Fruit fly (Drosophila melanogaster): ENCODE measurements around the gene CG3819.
A peak's percentile ranks its signal among the peaks of the same experiment; 100 is the strongest.

CG3819 gene

DNA sequence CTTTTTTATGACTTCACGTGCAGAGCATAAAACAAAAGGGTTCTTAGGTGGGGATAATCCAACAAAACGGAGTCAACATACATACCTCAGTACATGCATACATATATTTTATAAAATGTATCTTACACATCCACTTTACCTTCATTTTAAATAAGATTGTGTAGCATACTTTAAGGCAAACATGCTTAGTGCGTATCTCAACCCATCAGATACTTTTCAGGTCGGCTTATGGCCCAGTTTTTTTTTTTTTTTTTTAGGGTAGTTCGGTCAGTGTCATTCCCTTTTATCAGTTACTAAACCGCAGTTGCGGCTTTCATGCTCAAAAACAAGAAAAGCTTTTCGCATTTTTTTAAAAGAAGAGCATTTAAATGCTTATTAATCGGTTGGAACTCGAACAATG, 29.9 kb downstream of the CG3819 start, which contains the start of gene NijB:
NijB (plus strand) TSS at position 398 of the 400 bp plus-strand sequence.
- no peak for TF ChIP-seq CG5204 (GFP tag; optimal IDR thresholded peaks at IDR 0.05)
- no peak for TF ChIP-seq CG7101 (tag; optimal IDR thresholded peaks at IDR 0.05)
- no peak for TF ChIP-seq CG11617 (GFP tag; optimal IDR thresholded peaks at IDR 0.05)
- no peak for TF ChIP-seq Crg-1 (GFP tag; optimal IDR thresholded peaks at IDR 0.05)
- TF ChIP-seq kay (GFP tag; ENCODE audit: borderline replicate concordance), result no peak
- no peak for TF ChIP-seq tj (GFP tag; optimal IDR thresholded peaks at IDR 0.05)
- TF ChIP-seq pad (GFP tag; optimal IDR thresholded peaks at IDR 0.05), result no peak
- no peak for TF ChIP-seq bab1 (GFP tag; optimal IDR thresholded peaks at IDR 0.05)
- TF ChIP-seq CG12768 (GFP tag; optimal IDR thresholded peaks at IDR 0.05), result no peak

dm6 chr3L:18890283-18891175, 31.4 kb downstream of the CG3819 start, which contains the start of gene CG3961:
Gene CG3961, minus strand, starts transcription at chr3L:18890483.
- no peak for TF ChIP-seq cnc (optimal IDR thresholded peaks at IDR 0.05)
- peak; percentile 93 for TF ChIP-seq cic (GFP tag; optimal IDR thresholded peaks at IDR 0.05)
- peak; percentile 94 for TF ChIP-seq CG12768 (GFP tag; optimal IDR thresholded peaks at IDR 0.05)
- peak; percentile 91 for TF ChIP-seq CG7101 (tag; optimal IDR thresholded peaks at IDR 0.05)
- TF ChIP-seq ovo (GFP tag; optimal IDR thresholded peaks at IDR 0.05), result peak; percentile 82
- peak; percentile 90 for TF ChIP-seq kay (GFP tag; ENCODE audit: borderline replicate concordance)
- TF ChIP-seq Mnt (GFP tag; optimal IDR thresholded peaks at IDR 0.05), result peak; percentile 84
- peak; percentile 84 for TF ChIP-seq Clk (GFP tag; optimal IDR thresholded peaks at IDR 0.05)
- TF ChIP-seq CG33017 (tag; optimal IDR thresholded peaks at IDR 0.05), result peak; percentile 94
- peak; percentile 83 for TF ChIP-seq CG1620 (GFP tag; optimal IDR thresholded peaks at IDR 0.05)
- peak; percentile 93 for TF ChIP-seq CG5204 (GFP tag; optimal IDR thresholded peaks at IDR 0.05)
- TF ChIP-seq CG14711 (tag; optimal IDR thresholded peaks at IDR 0.05), result peak; percentile 87
- TF ChIP-seq bab1 (GFP tag; optimal IDR thresholded peaks at IDR 0.05), result peak; percentile 93
- TF ChIP-seq Hr96 (GFP tag; optimal IDR thresholded peaks at IDR 0.05), result peak; percentile 80
- peak; percentile 97 for TF ChIP-seq CG7045 (GFP tag; optimal IDR thresholded peaks at IDR 0.05)
- peak; percentile 90 for TF ChIP-seq tj (GFP tag; optimal IDR thresholded peaks at IDR 0.05)
- TF ChIP-seq toe (GFP tag; optimal IDR thresholded peaks at IDR 0.05), result peak; percentile 91
- TF ChIP-seq CG11617 (GFP tag; optimal IDR thresholded peaks at IDR 0.05), result peak; percentile 98
- peak; percentile 89 for TF ChIP-seq pad (GFP tag; optimal IDR thresholded peaks at IDR 0.05)
- peak; percentile 76 for TF ChIP-seq Crg-1 (GFP tag; optimal IDR thresholded peaks at IDR 0.05)

dm6 chr3L:18889222-18889866, 32.6 kb downstream of the CG3819 start:
- no peak for TF ChIP-seq cnc (optimal IDR thresholded peaks at IDR 0.05)
- peak; percentile 50 for TF ChIP-seq CG12768 (GFP tag; optimal IDR thresholded peaks at IDR 0.05)
- TF ChIP-seq kay (GFP tag; ENCODE audit: borderline replicate concordance), result no peak
- TF ChIP-seq Crg-1 (GFP tag; optimal IDR thresholded peaks at IDR 0.05), result no peak
- no peak for TF ChIP-seq Hr96 (GFP tag; optimal IDR thresholded peaks at IDR 0.05)
- peak; percentile 51 for TF ChIP-seq cic (GFP tag; optimal IDR thresholded peaks at IDR 0.05)
- peak; percentile 50 for TF ChIP-seq tj (GFP tag; optimal IDR thresholded peaks at IDR 0.05)
- no peak for TF ChIP-seq CG11617 (GFP tag; optimal IDR thresholded peaks at IDR 0.05)
- TF ChIP-seq CG7101 (tag; optimal IDR thresholded peaks at IDR 0.05), result no peak
- no peak for TF ChIP-seq toe (GFP tag; optimal IDR thresholded peaks at IDR 0.05)
- TF ChIP-seq Mnt (GFP tag; optimal IDR thresholded peaks at IDR 0.05), result no peak
- no peak for TF ChIP-seq CG7045 (GFP tag; optimal IDR thresholded peaks at IDR 0.05)
- TF ChIP-seq CG5204 (GFP tag; optimal IDR thresholded peaks at IDR 0.05), result no peak
- no peak for TF ChIP-seq Clk (GFP tag; optimal IDR thresholded peaks at IDR 0.05)
- no peak for TF ChIP-seq ovo (GFP tag; optimal IDR thresholded peaks at IDR 0.05)

- TF ChIP-seq CG1620 (GFP tag; optimal IDR thresholded peaks at IDR 0.05), result no peak
- no peak for TF ChIP-seq Crg-1 (GFP tag; optimal IDR thresholded peaks at IDR 0.05)
- TF ChIP-seq CG5204 (GFP tag; optimal IDR thresholded peaks at IDR 0.05), result no peak
- no peak for TF ChIP-seq kay (GFP tag; ENCODE audit: borderline replicate concordance)
- TF ChIP-seq Hr96 (GFP tag; optimal IDR thresholded peaks at IDR 0.05), result no peak
- TF ChIP-seq CG11617 (GFP tag; optimal IDR thresholded peaks at IDR 0.05), result no peak
- no peak for TF ChIP-seq CG12768 (GFP tag; optimal IDR thresholded peaks at IDR 0.05)
- TF ChIP-seq ovo (GFP tag; optimal IDR thresholded peaks at IDR 0.05), result no peak
- no peak for TF ChIP-seq pad (GFP tag; optimal IDR thresholded peaks at IDR 0.05)
- no peak for TF ChIP-seq cnc (optimal IDR thresholded peaks at IDR 0.05)
- TF ChIP-seq cic (GFP tag; optimal IDR thresholded peaks at IDR 0.05), result no peak
- TF ChIP-seq CG33017 (tag; optimal IDR thresholded peaks at IDR 0.05), result no peak
- TF ChIP-seq Clk (GFP tag; optimal IDR thresholded peaks at IDR 0.05), result no peak
- no peak for TF ChIP-seq Mnt (GFP tag; optimal IDR thresholded peaks at IDR 0.05)
- no peak for TF ChIP-seq toe (GFP tag; optimal IDR thresholded peaks at IDR 0.05)
- TF ChIP-seq CG7045 (GFP tag; optimal IDR thresholded peaks at IDR 0.05), result no peak
- no peak for TF ChIP-seq bab1 (GFP tag; optimal IDR thresholded peaks at IDR 0.05)
These were observed 40.3 kb downstream of the CG3819 start for dm6 chr3L:18881613-18882012.

dm6 chr3L:18872440-18872839, 49.5 kb downstream of the CG3819 start, which contains the start of the genes Rad9 and Uggt:
Gene Rad9, minus strand, starts transcription at chr3L:18872553.
Gene Uggt, plus strand, starts transcription at chr3L:18872747.
- TF ChIP-seq CG33017 (tag; optimal IDR thresholded peaks at IDR 0.05), result peak; percentile 13
- no peak for TF ChIP-seq tj (GFP tag; optimal IDR thresholded peaks at IDR 0.05)
- peak; percentile 49 for TF ChIP-seq CG14711 (tag; optimal IDR thresholded peaks at IDR 0.05)
- TF ChIP-seq CG11617 (GFP tag; optimal IDR thresholded peaks at IDR 0.05), result peak; percentile 37
- peak; percentile 30 for TF ChIP-seq bab1 (GFP tag; optimal IDR thresholded peaks at IDR 0.05)
- TF ChIP-seq CG12768 (GFP tag; optimal IDR thresholded peaks at IDR 0.05), result no peak
- TF ChIP-seq pad (GFP tag; optimal IDR thresholded peaks at IDR 0.05), result no peak
- TF ChIP-seq Clk (GFP tag; optimal IDR thresholded peaks at IDR 0.05), result no peak
- no peak for TF ChIP-seq CG5204 (GFP tag; optimal IDR thresholded peaks at IDR 0.05)
- TF ChIP-seq ovo (GFP tag; optimal IDR thresholded peaks at IDR 0.05), result no peak
- TF ChIP-seq Mnt (GFP tag; optimal IDR thresholded peaks at IDR 0.05), result no peak
- peak; percentile 30 for TF ChIP-seq CG7101 (tag; optimal IDR thresholded peaks at IDR 0.05)
- TF ChIP-seq cnc (optimal IDR thresholded peaks at IDR 0.05), result no peak

Data from whole organism, adult.